Worm (Caenorhabditis elegans) whole organism, L1 larva: ENCODE measurements around the gene slc-28.2.

Source experiments
- Y116A8C.19 ChIP-seq: sonication (generic microtip); optimal IDR thresholded peaks from 2 replicates; lab custom pipeline; 2016; ENCODE audit warnings: missing compliant biosample characterization, missing genetic modification characterization, borderline replicate concordance
- aha-1 ChIP-seq: fragments of 150-350 bp; optimal IDR thresholded peaks from 2 replicates; lab custom pipeline; 2014; ENCODE audit warnings: missing biosample characterization, missing genetic modification characterization
- blmp-1 ChIP-seq: fragments of 150-350 bp; optimal IDR thresholded peaks from 2 replicates; lab custom pipeline; 2014; ENCODE audit warnings: missing biosample characterization, missing genetic modification characterization
- ceh-63 ChIP-seq: fragments of 200-800 bp; sonication (Bioruptor generic); optimal IDR thresholded peaks from 2 replicates; lab custom pipeline; 2018; ENCODE audit warnings: mild to moderate bottlenecking, missing genetic modification characterization, missing compliant biosample characterization
- ceh-8 ChIP-seq: fragments of 200-800 bp; sonication (Bioruptor generic); optimal IDR thresholded peaks from 2 replicates; lab custom pipeline; 2018; ENCODE audit warnings: mild to moderate bottlenecking, missing genetic modification characterization, moderate library complexity, missing compliant biosample characterization
- ceh-82 ChIP-seq, 3 experiments: fragments of 150-350 bp in 1 of 3; sonication (generic microtip) in 2 of 3; optimal IDR thresholded peaks; 2 replicates each; lab custom pipeline; 2014 to 2017; ENCODE audit warnings: missing biosample characterization in 3 of 3, missing genetic modification characterization in 3 of 3
- dpl-1 ChIP-seq, 3 experiments: fragments of 150-350 bp in 2 of 3; sonication (generic microtip) in 1 of 3; optimal IDR thresholded peaks; 2 replicates each; lab custom pipeline; 2014 to 2017; ENCODE audit warnings: missing biosample characterization in 3 of 3, missing genetic modification characterization in 3 of 3, missing genetic modification reagents in 3 of 3
- dsc-1 ChIP-seq: sonication (generic microtip); optimal IDR thresholded peaks from 2 replicates; lab custom pipeline; 2016; ENCODE audit warnings: mild to moderate bottlenecking, missing genetic modification characterization, missing compliant biosample characterization
- efl-1 ChIP-seq, 4 experiments: fragments of 150-350 bp; optimal IDR thresholded peaks in 3 of 4; peaks in 1 of 4; 1 replicate in 1 of 4; 2 replicates in 3 of 4; lab custom pipeline; 2014; ENCODE audit warnings: missing biosample characterization in 2 of 4, missing genetic modification characterization in 2 of 4, missing genetic modification reagents in 2 of 4
- elt-3 ChIP-seq, 6 experiments: fragments of 150-350 bp in 1 of 6; sonication (generic microtip); optimal IDR thresholded peaks; 2 replicates each; lab custom pipeline; 2017 to 2018; ENCODE audit warnings: missing biosample characterization in 6 of 6, missing genetic modification characterization in 6 of 6, inconsistent platforms in 1 of 6
- fkh-10 ChIP-seq: sonication (generic microtip); optimal IDR thresholded peaks from 2 replicates; lab custom pipeline; 2017; ENCODE audit warnings: missing biosample characterization, missing genetic modification reagents, missing genetic modification characterization
- fkh-8 ChIP-seq: sonication (generic microtip); optimal IDR thresholded peaks from 2 replicates; lab custom pipeline; 2016; ENCODE audit warnings: mild to moderate bottlenecking, missing genetic modification characterization, missing compliant biosample characterization
- fos-1 ChIP-seq: fragments of 150-350 bp; optimal IDR thresholded peaks from 2 replicates; lab custom pipeline; 2014; ENCODE audit warnings: missing biosample characterization, missing genetic modification characterization
- grh-1 ChIP-seq: fragments of 200-800 bp; sonication (Bioruptor generic); IDR thresholded peaks from 2 replicates; pipeline ENCODE4 v1.3.6; 2022; ENCODE audit warnings: missing genetic modification reagents, missing genetic modification characterization, missing compliant biosample characterization
- lin-14 ChIP-seq: fragments of 200-800 bp; sonication (Bioruptor generic); optimal IDR thresholded peaks from 2 replicates; lab custom pipeline; 2018; ENCODE audit warnings: mild to moderate bottlenecking, missing genetic modification characterization, moderate library complexity, missing compliant biosample characterization
- lin-15B ChIP-seq: fragments of 150-350 bp; sonication (generic microtip); optimal IDR thresholded peaks from 3 replicates; lab custom pipeline; 2014; ENCODE audit warnings: missing biosample characterization, missing genetic modification characterization
- lin-35 ChIP-seq, 2 experiments: fragments of 150-350 bp; optimal IDR thresholded peaks; 2 replicates each; lab custom pipeline; 2014; ENCODE audit warnings: missing biosample characterization in 2 of 2, missing genetic modification characterization in 2 of 2, missing genetic modification reagents in 2 of 2
- lin-39 ChIP-seq: fragments of 150-350 bp; optimal IDR thresholded peaks from 2 replicates; lab custom pipeline; 2014; ENCODE audit warnings: missing biosample characterization, missing genetic modification reagents, missing genetic modification characterization
- lir-3 ChIP-seq: sonication (generic microtip); optimal IDR thresholded peaks from 2 replicates; lab custom pipeline; 2016; ENCODE audit warnings: mild to moderate bottlenecking, missing genetic modification characterization, moderate library complexity, missing compliant biosample characterization; ENCODE audit not compliant: poor library complexity
- lsy-2 ChIP-seq, 2 experiments: fragments of 150-350 bp; optimal IDR thresholded peaks; 2 replicates each; lab custom pipeline; 2014; ENCODE audit warnings: missing biosample characterization in 2 of 2, missing genetic modification characterization in 2 of 2
- nhr-11 ChIP-seq: fragments of 150-350 bp; optimal IDR thresholded peaks from 2 replicates; lab custom pipeline; 2014; ENCODE audit warnings: missing biosample characterization, missing genetic modification characterization
- nhr-12 ChIP-seq: sonication (generic microtip); optimal IDR thresholded peaks from 2 replicates; lab custom pipeline; 2017; ENCODE audit warnings: missing biosample characterization, missing genetic modification characterization
- nhr-19 ChIP-seq: fragments of 200-800 bp; sonication (Bioruptor generic); conservative IDR thresholded peaks from 2 replicates; pipeline ENCODE4 v1.3.6; 2022; ENCODE audit warnings: missing genetic modification characterization, missing compliant biosample characterization
- nhr-28 ChIP-seq: fragments of 150-350 bp; optimal IDR thresholded peaks from 2 replicates; lab custom pipeline; 2014; ENCODE audit warnings: missing biosample characterization, missing genetic modification characterization
- nhr-47 ChIP-seq: sonication (generic microtip); optimal IDR thresholded peaks from 2 replicates; lab custom pipeline; 2016; ENCODE audit warnings: mild to moderate bottlenecking, missing genetic modification characterization, moderate library complexity, missing compliant biosample characterization
- nhr-71 ChIP-seq: sonication (generic microtip); optimal IDR thresholded peaks from 2 replicates; lab custom pipeline; 2016; ENCODE audit warnings: mild to moderate bottlenecking, missing genetic modification characterization, moderate library complexity, missing compliant biosample characterization
- nhr-76 ChIP-seq: sonication (generic microtip); optimal IDR thresholded peaks from 2 replicates; lab custom pipeline; 2017; ENCODE audit warnings: missing biosample characterization, missing genetic modification characterization
- nhr-85 ChIP-seq: sonication (generic microtip); peaks from one replicate; lab custom pipeline; 2016; ENCODE audit warnings: missing genetic modification characterization, inconsistent platforms, missing compliant biosample characterization
- pax-3 ChIP-seq: fragments of 200-800 bp; sonication (Bioruptor generic); optimal IDR thresholded peaks from 2 replicates; lab custom pipeline; 2018; ENCODE audit warnings: mild to moderate bottlenecking, missing genetic modification characterization, moderate library complexity, missing compliant biosample characterization
- rnt-1 ChIP-seq: sonication (generic microtip); optimal IDR thresholded peaks from 2 replicates; lab custom pipeline; 2016; ENCODE audit warnings: mild to moderate bottlenecking, missing genetic modification characterization, moderate library complexity, missing compliant biosample characterization
- snpc-4 ChIP-seq: fragments of 150-350 bp; optimal IDR thresholded peaks from 2 replicates; lab custom pipeline; 2014; ENCODE audit warnings: missing biosample characterization, missing genetic modification characterization
- snu-23 ChIP-seq: sonication (generic microtip); optimal IDR thresholded peaks from 2 replicates; lab custom pipeline; 2016; ENCODE audit warnings: missing genetic modification characterization, missing compliant biosample characterization
- sup-37 ChIP-seq: fragments of 200-800 bp; sonication (Bioruptor generic); optimal IDR thresholded peaks from 2 replicates; lab custom pipeline; 2018; ENCODE audit warnings: mild to moderate bottlenecking, missing genetic modification characterization, missing compliant biosample characterization
- tlp-1 ChIP-seq: fragments of 150-350 bp; optimal IDR thresholded peaks from 2 replicates; lab custom pipeline; 2014; ENCODE audit warnings: missing biosample characterization, missing genetic modification characterization
- unc-130 ChIP-seq: fragments of 150-350 bp; optimal IDR thresholded peaks from 2 replicates; lab custom pipeline; 2017; ENCODE audit warnings: missing biosample characterization, missing genetic modification characterization, inconsistent platforms
- unc-62 ChIP-seq: fragments of 150-350 bp; optimal IDR thresholded peaks from 2 replicates; lab custom pipeline; 2014; ENCODE audit warnings: missing biosample characterization, missing genetic modification reagents, missing genetic modification characterization
- unc-98 ChIP-seq: fragments of 200-800 bp; sonication (Bioruptor generic); IDR thresholded peaks from 2 replicates; pipeline ENCODE4 v1.3.6; 2022; ENCODE audit warnings: missing genetic modification characterization, missing compliant biosample characterization
- zip-4 ChIP-seq: fragments of 200-800 bp; sonication (Bioruptor generic); optimal IDR thresholded peaks from 2 replicates; lab custom pipeline; 2018; ENCODE audit warnings: mild to moderate bottlenecking, missing genetic modification characterization, moderate library complexity, missing compliant biosample characterization
- ztf-11 ChIP-seq, 2 experiments: sonication (generic microtip); optimal IDR thresholded peaks; 2 replicates each; lab custom pipeline; 2016 to 2017; ENCODE audit warnings: missing genetic modification characterization in 2 of 2, missing biosample characterization in 1 of 2, missing compliant biosample characterization in 1 of 2
- ztf-4 ChIP-seq: fragments of 150-350 bp; optimal IDR thresholded peaks from 2 replicates; lab custom pipeline; 2014; ENCODE audit warnings: missing biosample characterization, missing genetic modification characterization

Gene slc-28.2

DNA sequence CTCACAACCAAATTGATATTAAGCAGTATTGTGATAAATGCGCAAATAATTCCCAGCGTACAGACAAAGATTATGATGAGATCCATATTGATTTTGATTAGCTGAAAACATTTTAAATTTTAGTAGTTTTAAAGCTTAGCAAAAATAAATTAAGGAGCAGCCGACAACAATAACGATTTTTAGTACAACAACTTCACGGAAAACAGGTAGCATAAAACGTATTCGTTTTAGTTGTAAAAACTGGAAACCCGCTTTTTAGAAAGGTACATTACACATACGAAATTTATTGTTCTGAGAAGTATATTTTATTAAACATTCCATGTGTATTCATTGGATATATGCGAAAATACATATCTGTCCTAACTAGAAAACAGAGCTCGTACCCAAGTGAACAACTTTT, 30.4 kb downstream of the slc-28.2 start, which contains the start of gene srbc-36:
srbc-36 (minus strand) TSS at position 101 of the 400 bp plus-strand sequence.
- no peak for TF ChIP-seq grh-1 (GFP tag; lab: Robert Waterston, UW)
- TF ChIP-seq tlp-1 (tag; lab: Kevin White, UChicago) = no peak
- TF ChIP-seq sup-37 (GFP tag; lab: Kevin White, UChicago) = no peak
- no peak for TF ChIP-seq efl-1 (optimal IDR thresholded peaks at IDR 0.05; lab: Kevin White, UChicago)
- TF ChIP-seq efl-1 (GFP tag; optimal IDR thresholded peaks at IDR 0.05 in 1 of 2; lab: Kevin White, UChicago) = no peak
- no peak for TF ChIP-seq elt-3 (tag; optimal IDR thresholded peaks at IDR 0.05; lab: Kevin White, UChicago)
- TF ChIP-seq ceh-82 (tag; optimal IDR thresholded peaks at IDR 0.05; lab: Kevin White, UChicago) = no peak
- TF ChIP-seq nhr-71 (tag; lab: Kevin White, UChicago) = no peak
- no peak for TF ChIP-seq unc-130 (tag; lab: Kevin White, UChicago)
- no peak for TF ChIP-seq ceh-8
- TF ChIP-seq lin-14 (GFP tag; lab: Kevin White, UChicago) = no peak
- no peak for TF ChIP-seq nhr-76 (tag; lab: Kevin White, UChicago)
- TF ChIP-seq ztf-4 = no peak
- no peak for TF ChIP-seq nhr-12 (tag; lab: Kevin White, UChicago)
- no peak for TF ChIP-seq ztf-11 (tag; optimal IDR thresholded peaks at IDR 0.05; lab: Kevin White, UChicago)
- TF ChIP-seq aha-1 = no peak
- no peak for TF ChIP-seq lin-35 (GFP tag; optimal IDR thresholded peaks at IDR 0.05; lab: Kevin White, UChicago)
- no peak for TF ChIP-seq fos-1 (tag; lab: Kevin White, UChicago)

DNA sequence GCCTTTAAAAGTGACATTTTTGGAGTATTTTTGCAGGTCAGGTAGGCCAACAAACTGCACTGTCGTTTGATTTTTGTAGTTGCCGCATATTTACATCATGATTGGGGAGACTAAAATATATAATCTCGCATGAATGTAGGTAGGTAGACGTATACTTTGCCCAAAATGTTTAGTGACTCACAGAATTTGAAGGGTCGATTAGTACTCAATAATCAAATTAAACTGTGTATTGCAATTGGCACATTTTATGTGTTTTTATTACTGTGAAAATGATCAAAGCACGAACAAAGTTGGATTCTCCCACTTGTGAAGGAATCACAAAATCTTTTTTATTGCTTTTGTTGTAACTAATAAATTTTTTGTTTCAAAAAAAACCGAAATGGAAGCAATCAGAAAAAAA, 36.9 kb downstream of the slc-28.2 start, which contains the start of gene C07G3.15:
C07G3.15 (minus strand) TSS at position 101 of the 400 bp plus-strand sequence.
- TF ChIP-seq lir-3 (tag; lab: Kevin White, UChicago) (no peak), lsy-2 (tag; optimal IDR thresholded peaks at IDR 0.05; lab: Kevin White, UChicago) (no peak), unc-62 (no peak), rnt-1 (tag; lab: Kevin White, UChicago) (no peak), zip-4 (GFP tag; lab: Kevin White, UChicago) (no peak), blmp-1 (tag; lab: Kevin White, UChicago) (no peak), nhr-28 (tag; lab: Kevin White, UChicago) (no peak), snu-23 (no peak), nhr-85 (tag; lab: Kevin White, UChicago) (no peak), dsc-1 (tag; lab: Kevin White, UChicago) (no peak), lin-15B (no peak), nhr-11 (tag; lab: Kevin White, UChicago) (no peak), nhr-47 (tag; lab: Kevin White, UChicago) (no peak), fkh-10 (no peak), efl-1 (optimal IDR thresholded peaks at IDR 0.05; lab: Kevin White, UChicago) (no peak), efl-1 (GFP tag; optimal IDR thresholded peaks at IDR 0.05 in 1 of 2; lab: Kevin White, UChicago) (no peak)

DNA sequence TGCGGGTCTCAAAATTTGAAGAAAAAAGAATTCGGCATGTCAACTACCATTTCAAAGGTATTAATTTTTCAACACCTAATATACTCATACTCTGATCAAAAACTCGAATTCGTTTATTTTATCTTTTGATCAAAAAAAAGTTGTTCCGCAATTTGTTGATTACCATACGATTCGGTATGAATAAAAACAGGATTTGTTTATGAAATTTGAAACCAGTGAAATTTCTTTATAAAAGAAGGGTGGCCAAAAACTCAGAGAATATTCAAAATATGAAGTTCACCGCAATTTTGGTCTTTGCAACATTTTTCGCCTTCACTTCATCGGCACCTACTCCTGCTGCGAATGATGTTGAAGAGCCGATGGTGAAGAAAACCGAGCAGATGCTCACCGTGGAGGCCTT, 42.0 kb downstream of the slc-28.2 start, which contains the start of the genes C07G3.8 and C07G3.10:
C07G3.8 (minus strand) TSS at position 101 of the 400 bp plus-strand sequence.
C07G3.10 (plus strand) TSS at position 270 of the 400 bp plus-strand sequence.
- TF ChIP-seq dpl-1 (GFP tag; optimal IDR thresholded peaks at IDR 0.05; lab: Kevin White, UChicago) = no peak
- no peak for TF ChIP-seq ceh-63 (GFP tag; lab: Kevin White, UChicago)
- no peak for TF ChIP-seq Y116A8C.19 (tag; lab: Kevin White, UChicago)
- TF ChIP-seq nhr-47 (tag; lab: Kevin White, UChicago) = no peak
- TF ChIP-seq unc-98 (GFP tag; lab: Robert Waterston, UW) = no peak
- no peak for TF ChIP-seq fkh-8 (tag; lab: Kevin White, UChicago)
- no peak for TF ChIP-seq aha-1
- TF ChIP-seq lin-39 = no peak
- TF ChIP-seq lin-35 (GFP tag; optimal IDR thresholded peaks at IDR 0.05; lab: Kevin White, UChicago) = no peak
- TF ChIP-seq snpc-4 = no peak
- no peak for TF ChIP-seq nhr-71 (tag; lab: Kevin White, UChicago)
- no peak for TF ChIP-seq nhr-19 (GFP tag; lab: Robert Waterston, UW)
- TF ChIP-seq dsc-1 (tag; lab: Kevin White, UChicago) = no peak
- TF ChIP-seq pax-3 (tag; lab: Kevin White, UChicago) = no peak
- TF ChIP-seq tlp-1 (tag; lab: Kevin White, UChicago) = no peak
